Fruit fly (Drosophila melanogaster) whole organism, adult: ENCODE measurements around the gene CG13653.

Source experiments
- CG11617 ChIP-seq: fragments of 200-800 bp; sonication (Bioruptor generic); optimal IDR thresholded peaks from 2 replicates; lab custom pipeline; 2017; ENCODE audit warnings: mild to moderate bottlenecking, missing biosample characterization, missing genetic modification reagents, missing genetic modification characterization
- CG12768 ChIP-seq: fragments of 200-800 bp; sonication (Bioruptor generic); optimal IDR thresholded peaks from 2 replicates; lab custom pipeline; 2017; ENCODE audit warnings: missing biosample characterization, missing genetic modification characterization, mild to moderate bottlenecking, moderate library complexity, missing genetic modification reagents
- CG14711 ChIP-seq: fragments of 200-800 bp; sonication (Bioruptor generic); optimal IDR thresholded peaks from 2 replicates; lab custom pipeline; 2018; ENCODE audit warnings: missing biosample characterization, mild to moderate bottlenecking, missing genetic modification characterization, moderate library complexity
- CG1620 ChIP-seq: fragments of 200-800 bp; sonication (Bioruptor generic); optimal IDR thresholded peaks from 2 replicates; lab custom pipeline; 2016; ENCODE audit warnings: missing biosample characterization, missing genetic modification characterization
- CG33017 ChIP-seq: fragments of 200-800 bp; sonication (Bioruptor generic); optimal IDR thresholded peaks from 2 replicates; lab custom pipeline; 2018; ENCODE audit warnings: missing biosample characterization, mild to moderate bottlenecking, missing genetic modification characterization, moderate library complexity
- CG5204 ChIP-seq: fragments of 200-800 bp; sonication (Bioruptor generic); optimal IDR thresholded peaks from 2 replicates; lab custom pipeline; 2016; ENCODE audit warnings: missing biosample characterization, missing genetic modification characterization
- CG7045 ChIP-seq: fragments of 200-800 bp; sonication (Bioruptor generic); optimal IDR thresholded peaks from 2 replicates; lab custom pipeline; 2017; ENCODE audit warnings: missing biosample characterization, mild to moderate bottlenecking, missing genetic modification characterization
- CG7101 ChIP-seq: fragments of 200-800 bp; sonication (Bioruptor generic); optimal IDR thresholded peaks from 2 replicates; lab custom pipeline; 2018; ENCODE audit warnings: missing biosample characterization, mild to moderate bottlenecking, missing genetic modification characterization, moderate library complexity
- Clk ChIP-seq: fragments of 200-800 bp; sonication (Bioruptor generic); optimal IDR thresholded peaks from 2 replicates; lab custom pipeline; 2017; ENCODE audit warnings: missing biosample characterization, missing genetic modification characterization
- Crg-1 ChIP-seq: fragments of 200-800 bp; sonication (Bioruptor generic); optimal IDR thresholded peaks from 2 replicates; lab custom pipeline; 2016; ENCODE audit warnings: missing biosample characterization, missing genetic modification characterization
- Hr96 ChIP-seq: fragments of 200-800 bp; sonication (Bioruptor generic); optimal IDR thresholded peaks from 2 replicates; lab custom pipeline; 2016; ENCODE audit warnings: missing biosample characterization, missing genetic modification characterization
- Mnt ChIP-seq: fragments of 200-800 bp; sonication (Bioruptor generic); optimal IDR thresholded peaks from 2 replicates; lab custom pipeline; 2016; ENCODE audit warnings: missing biosample characterization, mild to moderate bottlenecking, missing genetic modification characterization
- bab1 ChIP-seq: fragments of 200-800 bp; sonication (Bioruptor generic); optimal IDR thresholded peaks from 3 replicates; lab custom pipeline; 2019; ENCODE audit warnings: missing biosample characterization, mild to moderate bottlenecking, missing genetic modification characterization, moderate library complexity
- cic ChIP-seq: fragments of 200-800 bp; sonication (Bioruptor generic); optimal IDR thresholded peaks from 2 replicates; lab custom pipeline; 2017; ENCODE audit warnings: missing biosample characterization, mild to moderate bottlenecking, missing genetic modification characterization, moderate library complexity
- cnc ChIP-seq, 2 experiments: fragments of >200 bp; optimal IDR thresholded peaks; 2 replicates each; lab custom pipeline; 2017
- kay ChIP-seq: fragments of 200-800 bp; sonication (Bioruptor generic); peaks from one replicate; lab custom pipeline; 2016; ENCODE audit warnings: missing biosample characterization, missing genetic modification characterization, borderline replicate concordance
- ovo ChIP-seq: fragments of 200-800 bp; sonication (Bioruptor generic); optimal IDR thresholded peaks from 2 replicates; lab custom pipeline; 2016; ENCODE audit warnings: missing biosample characterization, missing genetic modification characterization
- pad ChIP-seq: fragments of 200-800 bp; sonication (Bioruptor generic); optimal IDR thresholded peaks from 3 replicates; lab custom pipeline; 2017; ENCODE audit warnings: missing biosample characterization, missing genetic modification characterization, mild to moderate bottlenecking, moderate library complexity, missing genetic modification reagents
- tj ChIP-seq: fragments of 200-800 bp; sonication (Bioruptor generic); optimal IDR thresholded peaks from 3 replicates; lab custom pipeline; 2017; ENCODE audit warnings: missing biosample characterization, mild to moderate bottlenecking, missing genetic modification characterization, moderate library complexity
- toe ChIP-seq: fragments of 200-800 bp; sonication (Bioruptor generic); optimal IDR thresholded peaks from 2 replicates; lab custom pipeline; 2016; ENCODE audit warnings: missing biosample characterization, missing genetic modification characterization

Gene CG13653

dm6 chr3R:25183484-25184442, 11.6 kb upstream of the CG13653 start, which contains the start of gene dan:
TSS of gene dan (plus strand) at chr3R:25184383.
- TF ChIP-seq cic (GFP tag; lab: Kevin White, UChicago) (no peak), CG7045 (GFP tag; lab: Kevin White, UChicago) (no peak), cnc (optimal IDR thresholded peaks at IDR 0.05; lab: Kevin White, UChicago) (no peak), CG14711 (tag; lab: Kevin White, UChicago) (no peak), CG11617 (GFP tag; lab: Kevin White, UChicago) (no peak), pad (GFP tag; lab: Kevin White, UChicago) (no peak), ovo (GFP tag; lab: Kevin White, UChicago) (no peak), CG1620 (GFP tag; lab: Kevin White, UChicago) (no peak), CG12768 (GFP tag; lab: Kevin White, UChicago) (no peak), Clk (no peak), bab1 (GFP tag; lab: Kevin White, UChicago) (no peak), toe (GFP tag; lab: Kevin White, UChicago) (no peak), Crg-1 (no peak), Hr96 (GFP tag; lab: Kevin White, UChicago) (no peak), tj (GFP tag; lab: Kevin White, UChicago) (no peak), CG33017 (no peak)

- TF ChIP-seq CG33017 (no peak), ovo (GFP tag; lab: Kevin White, UChicago) (no peak), cic (GFP tag; lab: Kevin White, UChicago) (no peak), bab1 (GFP tag; lab: Kevin White, UChicago) (no peak), CG1620 (GFP tag; lab: Kevin White, UChicago) (no peak), CG7101 (tag; lab: Kevin White, UChicago) (no peak), CG11617 (GFP tag; lab: Kevin White, UChicago) (no peak), CG7045 (GFP tag; lab: Kevin White, UChicago) (no peak)
Measured at dm6 chr3R:25184540-25184939, 10.8 kb upstream of the CG13653 start.

- TF ChIP-seq Mnt (no peak), Clk (no peak), tj (GFP tag; lab: Kevin White, UChicago) (no peak), CG11617 (GFP tag; lab: Kevin White, UChicago) (no peak), kay (GFP tag; lab: Kevin White, UChicago) (no peak), CG12768 (GFP tag; lab: Kevin White, UChicago) (no peak), cnc (optimal IDR thresholded peaks at IDR 0.05; lab: Kevin White, UChicago) (no peak), toe (GFP tag; lab: Kevin White, UChicago) (no peak), pad (GFP tag; lab: Kevin White, UChicago) (no peak), ovo (GFP tag; lab: Kevin White, UChicago) (no peak), CG14711 (tag; lab: Kevin White, UChicago) (no peak), CG7045 (GFP tag; lab: Kevin White, UChicago) (no peak), Crg-1 (no peak), cic (GFP tag; lab: Kevin White, UChicago) (no peak), CG7101 (tag; lab: Kevin White, UChicago) (no peak), Hr96 (GFP tag; lab: Kevin White, UChicago) (no peak), CG5204 (GFP tag; lab: Kevin White, UChicago) (no peak), CG1620 (GFP tag; lab: Kevin White, UChicago) (no peak), bab1 (GFP tag; lab: Kevin White, UChicago) (no peak), CG33017 (no peak)
Measured at dm6 chr3R:25188990-25189389, 6.3 kb upstream of the CG13653 start.

dm6 chr3R:25193726-25194204, 1.6 kb upstream of the CG13653 start, which contains the start of gene lobo:
TSS of gene lobo (minus strand) at chr3R:25193776.
- TF ChIP-seq CG11617 (GFP tag; lab: Kevin White, UChicago) (peak; percentile 26), toe (GFP tag; lab: Kevin White, UChicago) (peak; percentile 35), cic (GFP tag; lab: Kevin White, UChicago) (no peak), CG1620 (GFP tag; lab: Kevin White, UChicago) (no peak), Clk (no peak), kay (GFP tag; lab: Kevin White, UChicago) (no peak), CG7101 (tag; lab: Kevin White, UChicago) (peak; percentile 36), tj (GFP tag; lab: Kevin White, UChicago) (no peak), CG5204 (GFP tag; lab: Kevin White, UChicago) (peak; percentile 39), CG7045 (GFP tag; lab: Kevin White, UChicago) (no peak), CG33017 (peak; percentile 30), bab1 (GFP tag; lab: Kevin White, UChicago) (peak; percentile 50), pad (GFP tag; lab: Kevin White, UChicago) (no peak), Hr96 (GFP tag; lab: Kevin White, UChicago) (peak; percentile 43), ovo (GFP tag; lab: Kevin White, UChicago) (no peak)

- no peak for TF ChIP-seq CG1620 (GFP tag; lab: Kevin White, UChicago)
- TF ChIP-seq CG7101 (tag; lab: Kevin White, UChicago) = no peak
- TF ChIP-seq Hr96 (GFP tag; lab: Kevin White, UChicago) = no peak
- TF ChIP-seq ovo (GFP tag; lab: Kevin White, UChicago) = no peak
- no peak for TF ChIP-seq pad (GFP tag; lab: Kevin White, UChicago)
- no peak for TF ChIP-seq CG5204 (GFP tag; lab: Kevin White, UChicago)
Measured at dm6 chr3R:25199321-25199868, 4.1 kb downstream of the CG13653 start, which contains the start of gene CG13654. TSS of gene CG13654 (plus strand) at chr3R:25199818.
